Worm (Caenorhabditis elegans) whole organism, young adult: ENCODE measurements around the gene inpp-5K.

Experiments used
- F57C9.4 ChIP-seq: sonication (generic microtip); optimal IDR thresholded peaks from 2 replicates; lab custom pipeline; 2017; ENCODE audit warnings: mild to moderate bottlenecking, missing genetic modification characterization, missing compliant biosample characterization
- ccch-3 ChIP-seq: fragments of 200-800 bp; sonication (Bioruptor generic); optimal IDR thresholded peaks from 2 replicates; lab custom pipeline; 2018; ENCODE audit warnings: mild to moderate bottlenecking, missing genetic modification characterization, missing compliant biosample characterization
- dpl-1 ChIP-seq: fragments of 150-350 bp; optimal IDR thresholded peaks from 2 replicates; lab custom pipeline; 2014; ENCODE audit warnings: missing biosample characterization, missing genetic modification reagents, missing genetic modification characterization
- lin-35 ChIP-seq, 3 experiments: fragments of 150-350 bp in 2 of 3; sonication (generic microtip) in 1 of 3; optimal IDR thresholded peaks; 2 replicates each; lab custom pipeline; 2014 to 2018; ENCODE audit warnings: missing biosample characterization in 3 of 3, missing genetic modification characterization in 3 of 3, missing genetic modification reagents in 3 of 3
- mel-28 ChIP-seq: sonication (generic microtip); optimal IDR thresholded peaks from 2 replicates; lab custom pipeline; 2016; ENCODE audit warnings: borderline replicate concordance, mild to moderate bottlenecking, missing genetic modification characterization, missing compliant biosample characterization
- ztf-6 ChIP-seq: fragments of 200-800 bp; sonication (Bioruptor generic); IDR thresholded peaks from 2 replicates; pipeline ENCODE4 v1.3.6; 2022; ENCODE audit warnings: missing genetic modification reagents, missing genetic modification characterization, missing compliant biosample characterization

DNA sequence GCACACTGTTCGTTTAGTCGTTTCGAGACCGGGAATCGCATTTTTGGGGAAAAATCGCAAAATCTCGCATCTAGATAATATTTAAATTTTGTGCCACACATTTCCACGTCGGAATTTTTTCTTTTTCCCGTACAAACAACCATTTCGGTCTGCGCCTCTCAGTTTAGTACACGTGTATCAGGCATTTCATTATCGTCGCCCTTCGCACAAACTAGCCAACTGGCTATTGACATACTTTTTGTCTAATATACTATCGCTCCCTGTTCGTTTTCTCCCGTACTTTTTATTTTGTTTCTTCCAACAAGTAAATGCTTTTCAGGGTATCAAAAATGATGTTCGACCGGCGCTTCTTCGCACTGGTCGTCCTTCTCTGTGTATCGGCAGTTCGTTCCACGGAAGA is 27.8 kb downstream of the inpp-5K start, which contains the start of gene C14B9.2:
- TF ChIP-seq ztf-6 (no peak), F57C9.4 (tag; lab: Kevin White, UChicago) (no peak), lin-35 (GFP tag; optimal IDR thresholded peaks at IDR 0.05; lab: Kevin White, UChicago) (no peak), mel-28 (tag; lab: Kevin White, UChicago) (no peak), ccch-3 (GFP tag; lab: Kevin White, UChicago) (no peak), dpl-1 (GFP tag; lab: Kevin White, UChicago) (no peak)
